Worm (Caenorhabditis elegans) whole organism, L4/young adult: ENCODE data around the gene srxa-1.

Experiments used
- W03F9.2 ChIP-seq: fragments of 150-350 bp; optimal IDR thresholded peaks from 2 replicates; lab custom pipeline; 2014; ENCODE audit warnings: missing biosample characterization, missing genetic modification characterization
- dao-5 ChIP-seq: sonication (generic microtip); optimal IDR thresholded peaks from 2 replicates; lab custom pipeline; 2016; ENCODE audit warnings: missing genotype, missing genetic modification characterization, moderate library complexity, missing compliant biosample characterization
- him-1 ChIP-seq: sonication (generic microtip); optimal IDR thresholded peaks from 2 replicates; lab custom pipeline; 2016; ENCODE audit warnings: missing genotype, missing genetic modification reagents, missing genetic modification characterization, missing compliant biosample characterization

The srxa-1 gene

ce11 chrV:20747964-20748363, 16.1 kb downstream of the srxa-1 start:
- no peak for TF ChIP-seq W03F9.2 (tag; lab: Kevin White, UChicago)
- TF ChIP-seq dao-5 (tag; lab: Kevin White, UChicago): no peak
- TF ChIP-seq him-1: no peak

ce11 chrV:20749098-20749497, 17.2 kb downstream of the srxa-1 start:
- TF ChIP-seq W03F9.2 (tag; lab: Kevin White, UChicago) (no peak), dao-5 (tag; lab: Kevin White, UChicago) (no peak), him-1 (no peak)

ce11 chrV:20752609-20753102, 20.8 kb downstream of the srxa-1 start, which contains the start of gene pha-4:
Gene pha-4, plus strand, starts transcription at chrV:20753052.
- TF ChIP-seq him-1: no peak
- TF ChIP-seq W03F9.2 (tag; lab: Kevin White, UChicago): no peak
- no peak for TF ChIP-seq dao-5 (tag; lab: Kevin White, UChicago)

ce11 chrV:20753838-20754503, 22.1 kb downstream of the srxa-1 start:
- TF ChIP-seq W03F9.2 (tag; lab: Kevin White, UChicago) (no peak), him-1 (no peak), dao-5 (tag; lab: Kevin White, UChicago) (no peak)

- no peak for TF ChIP-seq him-1
- no peak for TF ChIP-seq dao-5 (tag; lab: Kevin White, UChicago)
- TF ChIP-seq W03F9.2 (tag; lab: Kevin White, UChicago): no peak
Measured at ce11 chrV:20755494-20755893, 23.6 kb downstream of the srxa-1 start.

- TF ChIP-seq dao-5 (tag; lab: Kevin White, UChicago) (no peak), him-1 (no peak)
Measured at ce11 chrV:20756385-20756996, 24.6 kb downstream of the srxa-1 start.

ce11 chrV:20757255-20757654, 25.4 kb downstream of the srxa-1 start:
- no peak for TF ChIP-seq W03F9.2 (tag; lab: Kevin White, UChicago)
- TF ChIP-seq him-1: no peak
- TF ChIP-seq dao-5 (tag; lab: Kevin White, UChicago): no peak

- no peak for TF ChIP-seq W03F9.2 (tag; lab: Kevin White, UChicago)
- no peak for TF ChIP-seq him-1
Measured at ce11 chrV:20758106-20758505, 26.2 kb downstream of the srxa-1 start.

- no peak for TF ChIP-seq him-1
- TF ChIP-seq W03F9.2 (tag; lab: Kevin White, UChicago): no peak
- TF ChIP-seq dao-5 (tag; lab: Kevin White, UChicago): no peak
Measured at ce11 chrV:20761758-20762157, 29.9 kb downstream of the srxa-1 start.

- TF ChIP-seq dao-5 (tag; lab: Kevin White, UChicago) (no peak), W03F9.2 (tag; lab: Kevin White, UChicago) (no peak), him-1 (no peak)
Measured at ce11 chrV:20763192-20763591, 31.3 kb downstream of the srxa-1 start.

ce11 chrV:20770061-20770460, 38.2 kb downstream of the srxa-1 start, which contains the start of gene elp-1:
Gene elp-1, minus strand, starts transcription at chrV:20770161.
- no peak for TF ChIP-seq him-1
- TF ChIP-seq W03F9.2 (tag; lab: Kevin White, UChicago): no peak
- no peak for TF ChIP-seq dao-5 (tag; lab: Kevin White, UChicago)

ce11 chrV:20770846-20771245, 39.0 kb downstream of the srxa-1 start:
- peak; percentile 8 for TF ChIP-seq W03F9.2 (tag; lab: Kevin White, UChicago)
- TF ChIP-seq him-1: no peak

- TF ChIP-seq him-1: no peak
- TF ChIP-seq W03F9.2 (tag; lab: Kevin White, UChicago): no peak
- no peak for TF ChIP-seq dao-5 (tag; lab: Kevin White, UChicago)
Measured at ce11 chrV:20771702-20772101, 39.8 kb downstream of the srxa-1 start.

- TF ChIP-seq him-1 (no peak), dao-5 (tag; lab: Kevin White, UChicago) (no peak), W03F9.2 (tag; lab: Kevin White, UChicago) (no peak)
Measured at ce11 chrV:20773647-20774046, 41.8 kb downstream of the srxa-1 start, which contains the start of gene F38A6.5. Gene F38A6.5, minus strand, starts transcription at chrV:20773747.

- TF ChIP-seq dao-5 (tag; lab: Kevin White, UChicago): no peak
- TF ChIP-seq him-1: no peak
- TF ChIP-seq W03F9.2 (tag; lab: Kevin White, UChicago): no peak
Measured at ce11 chrV:20775269-20775668, 43.4 kb downstream of the srxa-1 start, which contains the start of gene F38A6.4. Gene F38A6.4, minus strand, starts transcription at chrV:20775369.
